Worm (Caenorhabditis elegans) whole organism, mixed stage, embryonic: ENCODE results near the gene F59B2.12.
A peak's percentile ranks its signal among the peaks of the same experiment; 100 is the strongest.

Experiments used
- M03D4.4 ChIP-seq: sonication (generic microtip); optimal IDR thresholded peaks from 2 replicates; lab custom pipeline; 2017; ENCODE audit warnings: mild to moderate bottlenecking, missing genetic modification characterization, missing compliant biosample characterization
- bed-3 ChIP-seq: fragments of 200-800 bp; sonication (Bioruptor generic); optimal IDR thresholded peaks from 3 replicates; lab custom pipeline; 2018; ENCODE audit warnings: mild to moderate bottlenecking, missing genetic modification characterization, moderate library complexity, missing compliant biosample characterization
- blmp-1 ChIP-seq: fragments of 150-350 bp; optimal IDR thresholded peaks from 2 replicates; lab custom pipeline; 2014; ENCODE audit warnings: missing biosample characterization, missing genetic modification characterization
- ceh-39 ChIP-seq: fragments of 150-350 bp; optimal IDR thresholded peaks from 2 replicates; lab custom pipeline; 2014; ENCODE audit warnings: missing biosample characterization, missing genetic modification characterization
- ceh-43 ChIP-seq: fragments of 200-800 bp; sonication (Bioruptor generic); optimal IDR thresholded peaks from 2 replicates; lab custom pipeline; 2018; ENCODE audit warnings: mild to moderate bottlenecking, missing genetic modification characterization, moderate library complexity, missing compliant biosample characterization
- ceh-83 ChIP-seq: fragments of 200-800 bp; sonication (Bioruptor generic); optimal IDR thresholded peaks from 2 replicates; lab custom pipeline; 2018; ENCODE audit warnings: mild to moderate bottlenecking, missing genetic modification characterization, missing compliant biosample characterization
- ces-1 ChIP-seq: fragments of 150-350 bp; optimal IDR thresholded peaks from 2 replicates; lab custom pipeline; 2014; ENCODE audit warnings: missing biosample characterization, missing genetic modification reagents, missing genetic modification characterization
- cnd-1 ChIP-seq: fragments of 200-800 bp; sonication (Bioruptor generic); optimal IDR thresholded peaks from 2 replicates; lab custom pipeline; 2018; ENCODE audit warnings: mild to moderate bottlenecking, missing genetic modification characterization, missing compliant biosample characterization
- drap-1 ChIP-seq: fragments of 200-800 bp; sonication (Bioruptor generic); optimal IDR thresholded peaks from 3 replicates; lab custom pipeline; 2018; ENCODE audit warnings: mild to moderate bottlenecking, missing genetic modification characterization, missing compliant biosample characterization
- elt-1 ChIP-seq: sonication (generic microtip); optimal IDR thresholded peaks from 2 replicates; lab custom pipeline; 2017; ENCODE audit warnings: missing genetic modification characterization, mild to moderate bottlenecking, missing compliant biosample characterization, antibody characterized with exemption, moderate library complexity, borderline replicate concordance; ENCODE audit not compliant: insufficient read depth
- elt-3 ChIP-seq: fragments of 150-350 bp; optimal IDR thresholded peaks from 2 replicates; lab custom pipeline; 2014; ENCODE audit warnings: missing biosample characterization, missing genetic modification characterization
- flh-1 ChIP-seq: fragments of 200-800 bp; sonication (Bioruptor generic); optimal IDR thresholded peaks from 2 replicates; lab custom pipeline; 2018; ENCODE audit warnings: mild to moderate bottlenecking, missing genetic modification characterization, moderate library complexity, missing compliant biosample characterization
- ham-2 ChIP-seq: fragments of 200-800 bp; sonication (Bioruptor generic); optimal IDR thresholded peaks from 2 replicates; lab custom pipeline; 2018; ENCODE audit warnings: mild to moderate bottlenecking, missing genetic modification characterization, missing compliant biosample characterization
- hlh-1 ChIP-seq: fragments of 150-350 bp; optimal IDR thresholded peaks from 2 replicates; lab custom pipeline; 2014; ENCODE audit warnings: missing biosample characterization, missing genetic modification reagents, missing genetic modification characterization
- lin-13 ChIP-seq: fragments of 150-350 bp; optimal IDR thresholded peaks from 2 replicates; lab custom pipeline; 2014; ENCODE audit warnings: missing biosample characterization, missing genetic modification characterization
- lin-32 ChIP-seq: fragments of 200-800 bp; sonication (Bioruptor generic); optimal IDR thresholded peaks from 2 replicates; lab custom pipeline; 2018; ENCODE audit warnings: mild to moderate bottlenecking, missing genetic modification characterization, missing compliant biosample characterization
- lsy-2 ChIP-seq: fragments of 150-350 bp; optimal IDR thresholded peaks from 2 replicates; lab custom pipeline; 2014; ENCODE audit warnings: missing biosample characterization, missing genetic modification characterization
- mab-5 ChIP-seq: fragments of 150-350 bp; optimal IDR thresholded peaks from 2 replicates; lab custom pipeline; 2014; ENCODE audit warnings: missing biosample characterization, missing genetic modification characterization
- mep-1 ChIP-seq: fragments of 150-350 bp; optimal IDR thresholded peaks from 2 replicates; lab custom pipeline; 2017; ENCODE audit warnings: missing biosample characterization, missing genetic modification reagents, missing genetic modification characterization, inconsistent platforms
- mls-2 ChIP-seq: sonication (generic microtip); optimal IDR thresholded peaks from 2 replicates; lab custom pipeline; 2016; ENCODE audit warnings: mild to moderate bottlenecking, missing genetic modification characterization, moderate library complexity, missing compliant biosample characterization
- nhr-12 ChIP-seq: fragments of 150-350 bp; optimal IDR thresholded peaks from 2 replicates; lab custom pipeline; 2014; ENCODE audit warnings: missing biosample characterization, missing genetic modification characterization
- nhr-2 ChIP-seq: fragments of 150-350 bp; optimal IDR thresholded peaks from 2 replicates; lab custom pipeline; 2014; ENCODE audit warnings: missing biosample characterization, missing genetic modification characterization
- nhr-237 ChIP-seq: fragments of 150-350 bp; optimal IDR thresholded peaks from 2 replicates; lab custom pipeline; 2014; ENCODE audit warnings: missing biosample characterization, missing genetic modification characterization
- nhr-28 ChIP-seq: fragments of 150-350 bp; optimal IDR thresholded peaks from 2 replicates; lab custom pipeline; 2014; ENCODE audit warnings: missing biosample characterization, missing genetic modification characterization
- nhr-76 ChIP-seq: sonication (generic microtip); optimal IDR thresholded peaks from 2 replicates; lab custom pipeline; 2017; ENCODE audit warnings: missing biosample characterization, missing genetic modification characterization
- pha-4 ChIP-seq: fragments of 150-350 bp; optimal IDR thresholded peaks from 2 replicates; lab custom pipeline; 2018; ENCODE audit warnings: missing biosample characterization, missing genetic modification reagents, missing genetic modification characterization
- sem-2 ChIP-seq: fragments of 200-800 bp; sonication (Bioruptor generic); optimal IDR thresholded peaks from 2 replicates; lab custom pipeline; 2018; ENCODE audit warnings: mild to moderate bottlenecking, missing genetic modification characterization, missing compliant biosample characterization
- snpc-4 ChIP-seq: fragments of 150-350 bp; optimal IDR thresholded peaks from 2 replicates; lab custom pipeline; 2014; ENCODE audit warnings: missing biosample characterization, missing genetic modification characterization
- sptf-1 ChIP-seq: sonication (generic microtip); optimal IDR thresholded peaks from 2 replicates; lab custom pipeline; 2017; ENCODE audit warnings: mild to moderate bottlenecking, missing genetic modification characterization, moderate library complexity, missing compliant biosample characterization
- tbx-8 ChIP-seq: fragments of 200-800 bp; sonication (Bioruptor generic); optimal IDR thresholded peaks from 2 replicates; lab custom pipeline; 2018; ENCODE audit warnings: mild to moderate bottlenecking, missing genetic modification characterization, moderate library complexity, missing compliant biosample characterization
- unc-120 ChIP-seq: sonication (generic microtip); optimal IDR thresholded peaks from 2 replicates; lab custom pipeline; 2017; ENCODE audit warnings: missing genetic modification characterization, missing compliant biosample characterization; ENCODE audit not compliant: poor library complexity, severe bottlenecking
- unc-39 ChIP-seq: fragments of 150-350 bp; optimal IDR thresholded peaks from 2 replicates; lab custom pipeline; 2014; ENCODE audit warnings: missing biosample characterization, missing genetic modification characterization
- unc-62 ChIP-seq: fragments of 150-350 bp; optimal IDR thresholded peaks from 2 replicates; lab custom pipeline; 2014; ENCODE audit warnings: missing biosample characterization, missing genetic modification reagents, missing genetic modification characterization
- zip-8 ChIP-seq: fragments of 150-350 bp; optimal IDR thresholded peaks from 2 replicates; lab custom pipeline; 2014; ENCODE audit warnings: missing biosample characterization, missing genetic modification characterization
- ztf-11 ChIP-seq: fragments of 150-350 bp; optimal IDR thresholded peaks from 2 replicates; lab custom pipeline; 2014; ENCODE audit warnings: missing biosample characterization, missing genetic modification characterization

Gene F59B2.12

ce11 chrIII:9053263-9053662 lies 35.9 kb downstream of the F59B2.12 start:
- TF ChIP-seq tbx-8 (no peak), cnd-1 (peak; percentile 26)

- TF ChIP-seq ceh-39 (tag; lab: Kevin White, UChicago) (peak; percentile 92), ceh-83 (GFP tag; lab: Kevin White, UChicago) (peak; percentile 69), bed-3 (GFP tag; lab: Kevin White, UChicago) (peak; percentile 34), ces-1 (GFP tag; lab: Kevin White, UChicago) (peak; percentile 74), ham-2 (GFP tag; lab: Kevin White, UChicago) (peak; percentile 92), lin-32 (GFP tag; lab: Kevin White, UChicago) (no peak), pha-4 (tag; lab: Kevin White, UChicago) (peak; percentile 97), elt-1 (no peak), cnd-1 (peak; percentile 55), lin-13 (tag; lab: Kevin White, UChicago) (peak; percentile 89), nhr-28 (tag; lab: Kevin White, UChicago) (no peak), unc-62 (GFP tag; lab: Kevin White, UChicago) (peak; percentile 86), drap-1 (GFP tag; lab: Kevin White, UChicago) (peak; percentile 56), flh-1 (GFP tag; lab: Kevin White, UChicago) (no peak), sptf-1 (peak; percentile 69), blmp-1 (tag; lab: Kevin White, UChicago) (peak; percentile 66), sem-2 (peak; percentile 1), hlh-1 (peak; percentile 20), mep-1 (tag; lab: Kevin White, UChicago) (peak; percentile 80), zip-8 (no peak), ztf-11 (peak; percentile 60), unc-120 (peak; percentile 33), lsy-2 (tag; lab: Kevin White, UChicago) (peak; percentile 75), mab-5 (no peak), nhr-76 (tag; lab: Kevin White, UChicago) (no peak), elt-3 (tag; lab: Kevin White, UChicago) (peak; percentile 75), unc-39 (no peak), tbx-8 (no peak), nhr-2 (tag; lab: Kevin White, UChicago) (peak; percentile 13), nhr-237 (peak; percentile 72), nhr-12 (no peak), snpc-4 (tag; lab: Kevin White, UChicago) (no peak), mls-2 (tag; lab: Kevin White, UChicago) (peak; percentile 91), M03D4.4 (tag; lab: Kevin White, UChicago) (peak; percentile 51), ceh-43 (GFP tag; lab: Kevin White, UChicago) (peak; percentile 36)
Measured at ce11 chrIII:9053740-9054252, 36.4 kb downstream of the F59B2.12 start, which contains the start of gene R107.5. Gene R107.5, minus strand, starts transcription at chrIII:9053790.

ce11 chrIII:9054414-9055147 lies 37.2 kb downstream of the F59B2.12 start, which contains the start of gene cls-2:
Gene cls-2, plus strand, starts transcription at chrIII:9055048.
- TF ChIP-seq mep-1 (tag; lab: Kevin White, UChicago) (peak; percentile 7), unc-120 (peak; percentile 10), lsy-2 (tag; lab: Kevin White, UChicago) (no peak)

- TF ChIP-seq flh-1 (GFP tag; lab: Kevin White, UChicago) (no peak), elt-3 (tag; lab: Kevin White, UChicago) (no peak), sem-2 (no peak), ztf-11 (no peak), ceh-39 (tag; lab: Kevin White, UChicago) (no peak), nhr-237 (no peak), nhr-2 (tag; lab: Kevin White, UChicago) (no peak), snpc-4 (tag; lab: Kevin White, UChicago) (no peak)
Measured at ce11 chrIII:9058959-9059534, 41.6 kb downstream of the F59B2.12 start, which contains the start of gene gst-1. Gene gst-1, plus strand, starts transcription at chrIII:9059331.
